Worm (Caenorhabditis elegans): ENCODE measurements around the gene mrpl-12.
"Not testable (repeated sequence)": the region's sequence is repeated elsewhere in the genome, so short reads cannot be mapped to it uniquely, and the experiment has no call there.

Gene mrpl-12

ce11 chrIII:10742382-10742860, 34.9 kb downstream of the mrpl-12 start, which contains the start of the genes tbb-1 and rib-2 (continued):
- TF ChIP-seq tbx-2 (tag; optimal IDR thresholded peaks at IDR 0.05): peak; percentile 21
- TF ChIP-seq sox-4 (tag; optimal IDR thresholded peaks at IDR 0.05): no peak
- TF ChIP-seq ceh-48 (tag; optimal IDR thresholded peaks at IDR 0.05): no peak
- TF ChIP-seq ceh-19 (GFP tag; optimal IDR thresholded peaks at IDR 0.05): no peak
- no peak for TF ChIP-seq npax-4 (tag; optimal IDR thresholded peaks at IDR 0.05)
- TF ChIP-seq elt-4 (tag; optimal IDR thresholded peaks at IDR 0.05): no peak
- TF ChIP-seq pat-9 (tag; optimal IDR thresholded peaks at IDR 0.05): no peak
- TF ChIP-seq hlh-6 (tag; optimal IDR thresholded peaks at IDR 0.05): no peak
- no peak for TF ChIP-seq hlh-15 (tag; optimal IDR thresholded peaks at IDR 0.05)
- TF ChIP-seq pha-4 (tag; optimal IDR thresholded peaks at IDR 0.05): no peak
- TF ChIP-seq eyg-1 (tag; optimal IDR thresholded peaks at IDR 0.05): no peak
- no peak for TF ChIP-seq ama-1 (optimal IDR thresholded peaks at IDR 0.05)
- TF ChIP-seq ceh-30 (tag; optimal IDR thresholded peaks at IDR 0.05): peak; percentile 32
- TF ChIP-seq ceh-22 (tag; optimal IDR thresholded peaks at IDR 0.05): no peak
- TF ChIP-seq Y22D7AL.16 (tag; optimal IDR thresholded peaks at IDR 0.05): no peak
- TF ChIP-seq C38D4.7 (GFP tag; optimal IDR thresholded peaks at IDR 0.05): no peak
- TF ChIP-seq zip-5 (tag; optimal IDR thresholded peaks at IDR 0.05): no peak

- TF ChIP-seq ceh-34 (tag; optimal IDR thresholded peaks at IDR 0.05): no peak
- no peak for TF ChIP-seq elt-2 (tag; optimal IDR thresholded peaks at IDR 0.05)
- no peak for TF ChIP-seq tbx-2 (tag; optimal IDR thresholded peaks at IDR 0.05)
These were observed 38.8 kb downstream of the mrpl-12 start for ce11 chrIII:10746406-10746807.

- TF ChIP-seq elt-2 (tag; optimal IDR thresholded peaks at IDR 0.05) (peak; percentile 18), ceh-34 (tag; optimal IDR thresholded peaks at IDR 0.05) (peak; percentile 8), hlh-30 (tag; optimal IDR thresholded peaks at IDR 0.05; ENCODE audit: insufficient read depth) (peak; percentile 49), unc-42 (tag; optimal IDR thresholded peaks at IDR 0.05) (peak; percentile 27), unc-55 (GFP tag; optimal IDR thresholded peaks at IDR 0.05) (peak; percentile 78), hlh-8 (tag; optimal IDR thresholded peaks at IDR 0.05) (no peak), nfya-1 (tag; optimal IDR thresholded peaks at IDR 0.05) (peak; percentile 92), hlh-15 (tag; optimal IDR thresholded peaks at IDR 0.05) (no peak), ceh-48 (tag; optimal IDR thresholded peaks at IDR 0.05) (peak; percentile 75), dve-1 (tag; optimal IDR thresholded peaks at IDR 0.05) (peak; percentile 49), rnt-1 (tag; optimal IDR thresholded peaks at IDR 0.05) (peak; percentile 2), ceh-18 (tag; optimal IDR thresholded peaks at IDR 0.05) (peak; percentile 54), hlh-6 (tag; optimal IDR thresholded peaks at IDR 0.05) (no peak), mec-3 (tag; optimal IDR thresholded peaks at IDR 0.05; ENCODE audit: borderline replicate concordance) (no peak), ceh-31 (tag; optimal IDR thresholded peaks at IDR 0.05) (peak; percentile 49), tbx-2 (tag; optimal IDR thresholded peaks at IDR 0.05) (peak; percentile 9)
These were observed 40.3 kb downstream of the mrpl-12 start, which contains the start of the genes ran-1 and dkc-1 for ce11 chrIII:10747620-10748479. TSS of gene ran-1 (minus strand) at chrIII:10747728. TSS of gene dkc-1 (plus strand) at chrIII:10748429.

ce11 chrIII:10750043-10750442, 42.5 kb downstream of the mrpl-12 start, which contains the start of gene enu-3.6:
TSS of gene enu-3.6 (plus strand) at chrIII:10750434.
- not testable (repeated sequence) for TF ChIP-seq dve-1, pros-1, K02D7.2 (tag; optimal IDR thresholded peaks at IDR 0.05)

- TF ChIP-seq ceh-2 (tag; optimal IDR thresholded peaks at IDR 0.05): no peak
- TF ChIP-seq nfya-1 (tag; optimal IDR thresholded peaks at IDR 0.05): no peak
- TF ChIP-seq unc-86 (tag; optimal IDR thresholded peaks at IDR 0.05): no peak
- TF ChIP-seq ceh-14 (tag; optimal IDR thresholded peaks at IDR 0.05): no peak
- TF ChIP-seq nhr-11 (tag; optimal IDR thresholded peaks at IDR 0.05): no peak
- TF ChIP-seq ama-1 (optimal IDR thresholded peaks at IDR 0.05): no peak
- no peak for TF ChIP-seq pag-3 (tag; optimal IDR thresholded peaks at IDR 0.05; ENCODE audit: borderline replicate concordance)
- TF ChIP-seq sox-2 (GFP tag; IDR thresholded peaks at IDR 0.05): no peak
- TF ChIP-seq fkh-6 (tag; optimal IDR thresholded peaks at IDR 0.05): no peak
These were observed 46.8 kb downstream of the mrpl-12 start for ce11 chrIII:10754379-10754778.
